Fruit fly (Drosophila melanogaster) whole organism, embryonic: Measurements from ENCODE around the gene Qsox2.
A peak's percentile ranks its signal among the peaks of the same experiment; 100 is the strongest.

Experiments used
- Atf3 ChIP-seq: fragments of 200-800 bp; sonication (Bioruptor generic); optimal IDR thresholded peaks from 3 replicates; lab custom pipeline; 2016; ENCODE audit warnings: missing biosample characterization, missing genetic modification characterization
- B-H1 ChIP-seq: fragments of 200-800 bp; sonication (Bioruptor generic); IDR thresholded peaks from 3 replicates; pipeline ENCODE4 v1.3.6; 2022; ENCODE audit warnings: missing biosample characterization, missing genetic modification characterization
- CG1024 ChIP-seq: fragments of 200-800 bp; sonication (Bioruptor generic); IDR thresholded peaks from 2 replicates; pipeline ENCODE4 v1.3.6; 2022; ENCODE audit warnings: missing biosample characterization, missing genetic modification characterization
- CG10543 ChIP-seq: fragments of 200-800 bp; sonication (Bioruptor generic); optimal IDR thresholded peaks from 3 replicates; lab custom pipeline; 2017; ENCODE audit warnings: missing biosample characterization, mild to moderate bottlenecking, missing genetic modification characterization, moderate library complexity
- CG11696 ChIP-seq: fragments of 200-800 bp; sonication (Bioruptor generic); IDR thresholded peaks from 2 replicates; pipeline ENCODE4 v1.3.6; 2022; ENCODE audit warnings: missing biosample characterization, missing genetic modification characterization
- CG12071 ChIP-seq: fragments of 200-800 bp; sonication (Bioruptor generic); optimal IDR thresholded peaks from 3 replicates; lab custom pipeline; 2018; ENCODE audit warnings: missing biosample characterization, mild to moderate bottlenecking, missing genetic modification characterization
- CG12104 ChIP-seq: fragments of 200-800 bp; sonication (Bioruptor generic); optimal IDR thresholded peaks from 3 replicates; lab custom pipeline; 2016; ENCODE audit warnings: missing biosample characterization, missing genetic modification characterization
- CG1233 ChIP-seq: fragments of 200-800 bp; sonication (Bioruptor generic); optimal IDR thresholded peaks from 4 replicates; lab custom pipeline; 2018; ENCODE audit warnings: missing biosample characterization, mild to moderate bottlenecking, missing genetic modification characterization
- CG12659 ChIP-seq: fragments of 200-800 bp; sonication (Bioruptor generic); optimal IDR thresholded peaks from 3 replicates; lab custom pipeline; 2017; ENCODE audit warnings: mild to moderate bottlenecking, missing biosample characterization, missing genetic modification reagents, missing genetic modification characterization
- CG13624 ChIP-seq: fragments of 200-800 bp; sonication (Bioruptor generic); optimal IDR thresholded peaks from 2 replicates; lab custom pipeline; 2016; ENCODE audit warnings: missing biosample characterization, missing genetic modification characterization
- CG1529 ChIP-seq: fragments of 200-800 bp; sonication (Bioruptor generic); optimal IDR thresholded peaks from 3 replicates; lab custom pipeline; 2018; ENCODE audit warnings: missing biosample characterization, missing genetic modification characterization
- CG15479 ChIP-seq: fragments of 200-800 bp; sonication (Bioruptor generic); optimal IDR thresholded peaks from 3 replicates; lab custom pipeline; 2019; ENCODE audit warnings: missing biosample characterization, mild to moderate bottlenecking, missing genetic modification characterization, moderate library complexity
- CG17612 ChIP-seq: fragments of 200-800 bp; sonication (Bioruptor generic); IDR thresholded peaks from 2 replicates; pipeline ENCODE4 v1.3.6; 2022; ENCODE audit warnings: missing biosample characterization, missing genetic modification characterization
- CG3163 ChIP-seq: fragments of 200-800 bp; sonication (Bioruptor generic); optimal IDR thresholded peaks from 3 replicates; lab custom pipeline; 2016; ENCODE audit warnings: missing biosample characterization, missing genetic modification characterization
- CG32772 ChIP-seq: fragments of 200-800 bp; sonication (Bioruptor generic); IDR thresholded peaks from 2 replicates; pipeline ENCODE4 v1.3.6; 2022; ENCODE audit warnings: missing biosample characterization, missing genetic modification characterization
- CG3407 ChIP-seq: fragments of 200-800 bp; sonication (Bioruptor generic); optimal IDR thresholded peaks from 2 replicates; lab custom pipeline; 2018; ENCODE audit warnings: missing biosample characterization, mild to moderate bottlenecking, missing genetic modification characterization
- CG4404 ChIP-seq: fragments of 200-800 bp; sonication (Bioruptor generic); IDR thresholded peaks from 2 replicates; pipeline ENCODE4 v1.3.6; 2022; ENCODE audit warnings: missing biosample characterization, missing genetic modification characterization
- CG6765 ChIP-seq: fragments of 200-800 bp; sonication (Bioruptor generic); optimal IDR thresholded peaks from 3 replicates; lab custom pipeline; 2017; ENCODE audit warnings: missing biosample characterization, mild to moderate bottlenecking, missing genetic modification characterization
- CG6813 ChIP-seq: fragments of 200-800 bp; sonication (Bioruptor generic); optimal IDR thresholded peaks from 2 replicates; lab custom pipeline; 2017; ENCODE audit warnings: missing biosample characterization, missing genetic modification characterization, mild to moderate bottlenecking, moderate library complexity, missing genetic modification reagents
- Deaf1 ChIP-seq: fragments of 200-800 bp; optimal IDR thresholded peaks from 3 replicates; lab custom pipeline; 2019; ENCODE audit warnings: missing biosample characterization, mild to moderate bottlenecking, missing genetic modification characterization, moderate library complexity
- Drgx ChIP-seq: fragments of 200-800 bp; sonication (Bioruptor generic); IDR thresholded peaks from 2 replicates; pipeline ENCODE4 v1.3.6; 2022; ENCODE audit warnings: missing biosample characterization, missing genetic modification characterization
- E2f1 ChIP-seq: fragments of 200-800 bp; sonication (Bioruptor generic); IDR thresholded peaks from 2 replicates; pipeline ENCODE4 v1.3.6; 2022; ENCODE audit warnings: missing biosample characterization, missing genetic modification characterization
- Elba2 ChIP-seq: fragments of 200-800 bp; sonication (Bioruptor generic); optimal IDR thresholded peaks from 3 replicates; lab custom pipeline; 2016; ENCODE audit warnings: missing biosample characterization, missing genetic modification characterization
- GATAe ChIP-seq: fragments of 200-800 bp; sonication (Bioruptor generic); conservative IDR thresholded peaks from 2 replicates; pipeline ENCODE4 v1.3.6; 2022; ENCODE audit warnings: missing biosample characterization, missing genetic modification characterization
- Hsf ChIP-seq: fragments of 200-800 bp; sonication (Bioruptor generic); optimal IDR thresholded peaks from 3 replicates; lab custom pipeline; 2016; ENCODE audit warnings: missing biosample characterization, missing genetic modification characterization
- Lim3 ChIP-seq: fragments of 200-800 bp; sonication (Bioruptor generic); IDR thresholded peaks from 2 replicates; pipeline ENCODE4 v1.3.6; 2022; ENCODE audit warnings: missing biosample characterization, missing genetic modification characterization
- NC2α ChIP-seq: fragments of 200-800 bp; sonication (Bioruptor generic); optimal IDR thresholded peaks from 2 replicates; lab custom pipeline; 2016; ENCODE audit warnings: missing biosample characterization, missing genetic modification characterization
- Nf-YB ChIP-seq: fragments of 200-800 bp; sonication (Bioruptor generic); optimal IDR thresholded peaks from 3 replicates; lab custom pipeline; 2019; ENCODE audit warnings: missing biosample characterization, mild to moderate bottlenecking, missing genetic modification characterization, moderate library complexity
- Optix ChIP-seq: fragments of 200-800 bp; sonication (Bioruptor generic); IDR thresholded peaks from 3 replicates; pipeline ENCODE4 v1.3.6; 2022; ENCODE audit warnings: missing biosample characterization, missing genetic modification characterization
- Sry-β ChIP-seq: fragments of 200-800 bp; sonication (Bioruptor generic); optimal IDR thresholded peaks from 2 replicates; lab custom pipeline; 2018; ENCODE audit warnings: missing biosample characterization, mild to moderate bottlenecking, missing genetic modification characterization, moderate library complexity
- Trl ChIP-seq, 3 experiments: fragments of >200 bp in 2 of 3; fragments of 200-800 bp in 1 of 3; sonication (Bioruptor generic) in 1 of 3; optimal IDR thresholded peaks; 2 replicates in 1 of 3; 3 replicates in 2 of 3; lab custom pipeline; 2016 to 2017; ENCODE audit warnings: missing biosample characterization in 1 of 3, missing genetic modification characterization in 1 of 3
- abd-A ChIP-seq: fragments of 200-800 bp; sonication (Bioruptor generic); optimal IDR thresholded peaks from 3 replicates; lab custom pipeline; 2019; ENCODE audit warnings: missing biosample characterization, mild to moderate bottlenecking, missing genetic modification characterization, moderate library complexity
- ac ChIP-seq: fragments of 200-800 bp; sonication (Bioruptor generic); optimal IDR thresholded peaks from 3 replicates; lab custom pipeline; 2017; ENCODE audit warnings: missing biosample characterization, mild to moderate bottlenecking, missing genetic modification characterization
- ase ChIP-seq: fragments of 200-800 bp; sonication (Bioruptor generic); IDR thresholded peaks from 3 replicates; pipeline ENCODE4 v1.3.6; 2022; ENCODE audit warnings: missing biosample characterization, missing genetic modification characterization
- bab2 ChIP-seq: fragments of 200-800 bp; sonication (Bioruptor generic); optimal IDR thresholded peaks from 2 replicates; lab custom pipeline; 2016; ENCODE audit warnings: missing biosample characterization, missing genetic modification characterization
- bbx ChIP-seq: fragments of 200-800 bp; sonication (Bioruptor generic); IDR thresholded peaks from 2 replicates; pipeline ENCODE4 v1.3.6; 2022; ENCODE audit warnings: missing biosample characterization, missing genetic modification characterization; ENCODE audit not compliant: partially characterized antibody
- dmrt99B ChIP-seq: fragments of 200-800 bp; sonication (Bioruptor generic); optimal IDR thresholded peaks from 2 replicates; lab custom pipeline; 2018; ENCODE audit warnings: missing biosample characterization, mild to moderate bottlenecking, missing genetic modification characterization, moderate library complexity
- dysf ChIP-seq: fragments of 200-800 bp; sonication (Bioruptor generic); IDR thresholded peaks from 3 replicates; pipeline ENCODE4 v1.3.6; 2022; ENCODE audit warnings: missing biosample characterization, missing genetic modification characterization
- luna ChIP-seq: fragments of 200-800 bp; sonication (Bioruptor generic); optimal IDR thresholded peaks from 2 replicates; lab custom pipeline; 2016; ENCODE audit warnings: missing biosample characterization, missing genetic modification characterization
- otp ChIP-seq: fragments of 200-800 bp; sonication (Bioruptor generic); IDR thresholded peaks from 3 replicates; pipeline ENCODE4, ENCODE4 v1.3.6; 2022; ENCODE audit warnings: missing biosample characterization, missing genetic modification characterization
- pb ChIP-seq: fragments of 200-800 bp; sonication (Bioruptor generic); optimal IDR thresholded peaks from 3 replicates; lab custom pipeline; 2016; ENCODE audit warnings: missing biosample characterization, missing genetic modification characterization
- phol ChIP-seq: fragments of 200-800 bp; sonication (Bioruptor generic); optimal IDR thresholded peaks from 3 replicates; lab custom pipeline; 2018; ENCODE audit warnings: missing biosample characterization, mild to moderate bottlenecking, missing genetic modification characterization, moderate library complexity
- pros ChIP-seq: fragments of 200-800 bp; sonication (Bioruptor generic); optimal IDR thresholded peaks from 3 replicates; lab custom pipeline; 2019; ENCODE audit warnings: missing biosample characterization, mild to moderate bottlenecking, missing genetic modification characterization, moderate library complexity
- shn ChIP-seq: fragments of 200-800 bp; sonication (Bioruptor generic); optimal IDR thresholded peaks from 3 replicates; lab custom pipeline; 2016; ENCODE audit warnings: missing biosample characterization, missing genetic modification characterization
- sr ChIP-seq: fragments of 200-800 bp; sonication (Bioruptor generic); IDR thresholded peaks from 3 replicates; pipeline ENCODE4 v1.3.6; 2022; ENCODE audit warnings: missing biosample characterization, missing genetic modification characterization
- sug ChIP-seq: fragments of 200-800 bp; optimal IDR thresholded peaks from 2 replicates; lab custom pipeline; 2019; ENCODE audit warnings: missing biosample characterization, mild to moderate bottlenecking, missing genetic modification characterization, moderate library complexity
- tll ChIP-seq, 2 experiments: fragments of 200-800 bp in 1 of 2; fragments of >200 bp in 1 of 2; sonication (Bioruptor generic) in 1 of 2; optimal IDR thresholded peaks; 2 replicates each; lab custom pipeline; 2017 to 2019; ENCODE audit warnings: missing biosample characterization in 2 of 2, missing genetic modification characterization in 2 of 2, mild to moderate bottlenecking in 1 of 2, moderate library complexity in 1 of 2
- unc-4 ChIP-seq: fragments of 200-800 bp; sonication (Bioruptor generic); IDR thresholded peaks from 2 replicates; pipeline ENCODE4 v1.3.6; 2022; ENCODE audit warnings: missing biosample characterization, missing genetic modification characterization; ENCODE audit not compliant: partially characterized antibody
- zf30C ChIP-seq: fragments of 200-800 bp; sonication (Bioruptor generic); optimal IDR thresholded peaks from 3 replicates; lab custom pipeline; 2018; ENCODE audit warnings: missing biosample characterization, mild to moderate bottlenecking, missing genetic modification characterization

Qsox2 gene

dm6 chr3R:21864992-21865391, 48.6 kb upstream of the Qsox2 start, which contains the start of gene lsn (continued):
- TF ChIP-seq NC2α (GFP tag; lab: Kevin White, UChicago) (no peak), otp (GFP tag; lab: Robert Waterston, UW) (no peak), Deaf1 (tag; lab: Kevin White, UChicago) (no peak), Optix (GFP tag; lab: Robert Waterston, UW) (no peak), Sry-β (GFP tag; lab: Kevin White, UChicago) (no peak), CG3407 (GFP tag; lab: Kevin White, UChicago) (peak; percentile 9), bbx (GFP tag; lab: Robert Waterston, UW) (no peak), CG1024 (GFP tag; lab: Robert Waterston, UW) (no peak), dysf (GFP tag; lab: Robert Waterston, UW) (no peak), CG10543 (no peak), bab2 (GFP tag; lab: Kevin White, UChicago) (no peak), CG17612 (GFP tag; lab: Robert Waterston, UW) (no peak), GATAe (no peak), dmrt99B (tag; lab: Kevin White, UChicago) (no peak), CG6765 (no peak), CG15479 (GFP tag; lab: Kevin White, UChicago) (no peak), zf30C (GFP tag; lab: Kevin White, UChicago) (no peak), sr (GFP tag; lab: Robert Waterston, UW) (no peak), unc-4 (GFP tag; lab: Robert Waterston, UW) (no peak), CG6813 (no peak), shn (GFP tag; lab: Kevin White, UChicago) (no peak), phol (tag; lab: Kevin White, UChicago) (no peak), Hsf (GFP tag; lab: Kevin White, UChicago) (no peak), CG1233 (GFP tag; lab: Kevin White, UChicago) (no peak), ac (GFP tag; lab: Kevin White, UChicago) (peak; percentile 13), pros (GFP tag; lab: Kevin White, UChicago) (no peak), CG3163 (GFP tag; lab: Kevin White, UChicago) (no peak), abd-A (tag; lab: Kevin White, UChicago) (no peak), Lim3 (no peak), Drgx (GFP tag; lab: Robert Waterston, UW) (no peak), CG12659 (GFP tag; lab: Kevin White, UChicago) (peak; percentile 36), CG12104 (GFP tag; lab: Kevin White, UChicago) (no peak), pb (no peak), CG11696 (GFP tag; lab: Robert Waterston, UW) (no peak), CG32772 (no peak)

DNA sequence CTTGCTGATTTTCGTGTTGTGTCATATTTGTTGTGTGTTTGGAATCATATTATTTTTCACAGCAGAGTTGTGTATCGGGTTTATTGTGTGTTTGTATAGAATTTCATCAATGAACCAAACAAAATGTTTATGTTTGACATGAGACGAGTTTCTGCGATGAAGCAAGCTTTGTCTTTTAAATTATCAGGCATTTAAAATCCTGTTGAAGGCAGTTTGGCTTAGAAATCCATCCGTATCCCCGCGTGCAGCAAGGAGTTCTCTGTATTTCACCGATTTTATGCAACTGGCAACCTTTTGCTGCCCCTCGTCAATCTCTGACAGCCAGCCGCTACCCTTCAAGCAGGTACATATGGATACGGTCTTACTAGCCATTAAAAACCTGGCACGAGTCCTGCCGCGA, 45.7 kb upstream of the Qsox2 start, which contains the start of the genes CG6569 and Cby:
CG6569 (minus strand) TSS at position 101 of the 400 bp plus-strand sequence.
Cby (plus strand) TSS at position 185 of the 400 bp plus-strand sequence.
- TF ChIP-seq ase (GFP tag; lab: Robert Waterston, UW) (no peak), CG12071 (GFP tag; lab: Kevin White, UChicago) (no peak), CG13624 (GFP tag; lab: Kevin White, UChicago) (no peak), Trl (optimal IDR thresholded peaks at IDR 0.05; lab: Kevin White, UChicago) (no peak), Trl (GFP tag; optimal IDR thresholded peaks at IDR 0.05; lab: Kevin White, UChicago) (no peak), Elba2 (GFP tag; lab: Kevin White, UChicago) (no peak), zf30C (GFP tag; lab: Kevin White, UChicago) (no peak), CG4404 (GFP tag; lab: Robert Waterston, UW) (no peak), tll (GFP tag; optimal IDR thresholded peaks at IDR 0.05; lab: Kevin White, UChicago) (no peak), sug (no peak), Nf-YB (no peak), B-H1 (no peak), luna (GFP tag; lab: Kevin White, UChicago) (no peak), E2f1 (GFP tag; lab: Robert Waterston, UW) (no peak), Atf3 (GFP tag; lab: Kevin White, UChicago) (no peak), CG1529 (GFP tag; lab: Kevin White, UChicago) (no peak)
